Worm (Caenorhabditis elegans): Measurements from ENCODE around the gene fbxb-79.
"Not testable (repeated sequence)": the region's sequence is repeated elsewhere in the genome, so short reads cannot be mapped to it uniquely, and the experiment has no call there.

The fbxb-79 gene

DNA sequence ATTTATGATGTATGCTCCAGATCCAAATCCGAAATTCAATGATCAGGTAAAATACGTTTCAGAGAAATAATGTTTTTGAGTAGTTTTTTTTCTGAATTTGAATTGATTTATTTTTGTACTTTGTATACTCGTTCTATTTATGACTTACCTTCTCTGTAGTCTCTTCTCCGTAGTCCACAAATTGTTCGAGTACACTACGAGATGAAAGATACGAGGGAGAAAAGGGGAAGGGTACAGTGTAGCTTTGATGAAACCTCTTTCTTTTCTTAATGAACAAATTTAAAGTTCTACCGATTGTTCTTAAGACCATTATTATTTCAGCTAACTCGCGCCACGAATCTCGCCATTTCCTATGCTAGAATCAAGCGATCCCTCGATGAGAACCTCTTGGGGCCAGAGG, 9.2 kb downstream of the fbxb-79 start (continued):
- TF ChIP-seq ceh-20 (GFP tag; IDR thresholded peaks at IDR 0.05) (no peak), T20F7.1 (GFP tag; optimal IDR thresholded peaks at IDR 0.05) (no peak), saeg-2 (GFP tag; IDR thresholded peaks at IDR 0.05) (no peak), jun-1 (tag; optimal IDR thresholded peaks at IDR 0.05) (no peak), nhr-237 (tag; optimal IDR thresholded peaks at IDR 0.05) (no peak), fkh-10 (GFP tag; optimal IDR thresholded peaks at IDR 0.05) (no peak), unc-62 (GFP tag; optimal IDR thresholded peaks at IDR 0.05 in 1 of 2) (peak in 1 of 2 experiments; percentile 67), unc-62 (tag; optimal IDR thresholded peaks at IDR 0.05) (no peak), hmg-1.1 (GFP tag; IDR thresholded peaks at IDR 0.05) (no peak), duxl-1 (tag; optimal IDR thresholded peaks at IDR 0.05; ENCODE audit: poor library complexity) (no peak), dmd-9 (GFP tag; IDR thresholded peaks at IDR 0.05) (no peak), lin-1 (GFP tag; IDR thresholded peaks at IDR 0.05) (no peak), ceh-32 (tag; optimal IDR thresholded peaks at IDR 0.05; ENCODE audit: poor library complexity) (no peak), spr-1 (tag; optimal IDR thresholded peaks at IDR 0.05) (no peak), nhr-10 (tag; optimal IDR thresholded peaks at IDR 0.05) (no peak), set-16 (GFP tag; IDR thresholded peaks at IDR 0.05) (no peak), gei-8 (GFP tag; optimal IDR thresholded peaks at IDR 0.05) (no peak), daf-16 (GFP tag; optimal IDR thresholded peaks at IDR 0.05) (no peak), daf-16 (tag; optimal IDR thresholded peaks at IDR 0.05) (peak; percentile 41), nhr-42 (GFP tag; IDR thresholded peaks at IDR 0.05) (no peak), tag-97 (GFP tag; IDR thresholded peaks at IDR 0.05) (no peak), lsy-2 (tag; optimal IDR thresholded peaks at IDR 0.05) (peak in 1 of 2 experiments; percentile 3), nhr-77 (tag; optimal IDR thresholded peaks at IDR 0.05) (peak; percentile 27), Y5F2A.4 (GFP tag; optimal IDR thresholded peaks at IDR 0.05) (no peak), madf-5 (GFP tag; IDR thresholded peaks at IDR 0.05) (no peak), lin-15B (tag; optimal IDR thresholded peaks at IDR 0.05) (no peak), Y75B8A.6 (GFP tag; IDR thresholded peaks at IDR 0.05) (no peak)

ce11 chrIV:11179123-11179740, 10.1 kb downstream of the fbxb-79 start, which contains the start of gene cpt-2:
Gene cpt-2, plus strand, starts transcription at chrIV:11179645.
- TF ChIP-seq mdl-1 (tag; optimal IDR thresholded peaks at IDR 0.05) (peak; percentile 5 to 77), rbr-2 (tag; optimal IDR thresholded peaks at IDR 0.05) (peak; percentile 88), mxl-2 (GFP tag; conservative IDR thresholded peaks at IDR 0.05) (peak; percentile 60; the same call in 1 of the 2 replicates), nhr-41 (GFP tag; IDR thresholded peaks at IDR 0.05) (peak; percentile 45; the same call in 1 of the 2 replicates), dmd-9 (GFP tag; IDR thresholded peaks at IDR 0.05) (peak; percentile 91), duxl-1 (tag; optimal IDR thresholded peaks at IDR 0.05; ENCODE audit: poor library complexity) (peak; percentile 76), F10B5.3 (tag; optimal IDR thresholded peaks at IDR 0.05) (peak; percentile 43), jun-1 (tag; optimal IDR thresholded peaks at IDR 0.05) (peak; percentile 40), nhr-77 (tag; optimal IDR thresholded peaks at IDR 0.05) (peak; percentile 91), unc-62 (GFP tag; optimal IDR thresholded peaks at IDR 0.05 in 1 of 2) (peak in 1 of 2 experiments; percentile 97), zfp-2 (tag; optimal IDR thresholded peaks at IDR 0.05) (peak; percentile 32), ceh-44 (GFP tag; IDR thresholded peaks at IDR 0.05) (peak; percentile 86), ZK546.5 (tag; optimal IDR thresholded peaks at IDR 0.05) (peak in 1 of 2 experiments; percentile 52), F37D6.2 (tag; optimal IDR thresholded peaks at IDR 0.05) (peak; percentile 74), dpl-1 (GFP tag; optimal IDR thresholded peaks at IDR 0.05) (peak; percentile 76), lim-7 (GFP tag; IDR thresholded peaks at IDR 0.05) (peak; percentile 59; the same call in 1 of the 2 replicates), madf-5 (GFP tag; IDR thresholded peaks at IDR 0.05) (0 out of 4 replicates have a peak, but pooled peaks of 1 of the 2 experiments have one; percentile 58), nhr-28 (tag; optimal IDR thresholded peaks at IDR 0.05) (peak; percentile 96), hif-1 (tag; optimal IDR thresholded peaks at IDR 0.05) (peak in 1 of 2 experiments; percentile 57), hlh-11 (tag; optimal IDR thresholded peaks at IDR 0.05) (peak; percentile 85), arid-1 (GFP tag; conservative IDR thresholded peaks at IDR 0.05) (peak; percentile 90), Y48G9A.11 (GFP tag; IDR thresholded peaks at IDR 0.05) (peak; percentile 90), mep-1 (tag; optimal IDR thresholded peaks at IDR 0.05) (peak; percentile 86), lin-38 (GFP tag; IDR thresholded peaks at IDR 0.05) (peak; percentile 91), pha-4 (GFP tag; IDR thresholded peaks at IDR 0.05) (peak; percentile 75; the same call in 1 of the 2 replicates), ceh-20 (GFP tag; IDR thresholded peaks at IDR 0.05) (peak; percentile 94), F49E8.2 (tag; optimal IDR thresholded peaks at IDR 0.05; ENCODE audit: borderline replicate concordance) (peak; percentile 61), unc-130 (GFP tag; optimal IDR thresholded peaks at IDR 0.05) (peak; percentile 46)
- not testable (repeated sequence) for TF ChIP-seq unc-62, pha-4 (tag; optimal IDR thresholded peaks at IDR 0.05)

Measured in whole organism, L4 larva.